Worm (Caenorhabditis elegans) whole organism, young adult: ENCODE data around the gene skat-1.

Source experiments
- B0035.1 ChIP-seq: sonication (generic microtip); optimal IDR thresholded peaks from 2 replicates; lab custom pipeline; 2016; ENCODE audit warnings: missing genetic modification characterization, mild to moderate bottlenecking, missing compliant biosample characterization, missing genotype, missing genetic modification reagents
- C17E4.6 ChIP-seq: fragments of 200-800 bp; sonication (Bioruptor generic); IDR thresholded peaks from 2 replicates; pipeline ENCODE4 v1.3.6; 2022; ENCODE audit warnings: missing genetic modification reagents, missing genetic modification characterization, missing compliant biosample characterization
- F10E7.11 ChIP-seq: sonication (generic microtip); optimal IDR thresholded peaks from 2 replicates; lab custom pipeline; 2017; ENCODE audit warnings: mild to moderate bottlenecking, missing genetic modification characterization, moderate library complexity, missing compliant biosample characterization
- F52B5.7 ChIP-seq: sonication (generic microtip); optimal IDR thresholded peaks from 2 replicates; lab custom pipeline; 2016; ENCODE audit warnings: mild to moderate bottlenecking, missing genetic modification characterization, missing compliant biosample characterization
- F57A8.1 ChIP-seq: fragments of 200-800 bp; sonication (Bioruptor generic); optimal IDR thresholded peaks from 2 replicates; lab custom pipeline; 2018; ENCODE audit warnings: mild to moderate bottlenecking, missing genetic modification characterization, moderate library complexity, missing compliant biosample characterization
- Y56A3A.18 ChIP-seq: fragments of 200-800 bp; sonication (Bioruptor generic); IDR thresholded peaks from 2 replicates; pipeline ENCODE4 v1.3.6; 2022; ENCODE audit warnings: missing genetic modification reagents, missing genetic modification characterization, missing compliant biosample characterization
- ZK185.1 ChIP-seq: sonication (generic microtip); optimal IDR thresholded peaks from 2 replicates; lab custom pipeline; 2016; ENCODE audit warnings: mild to moderate bottlenecking, missing genetic modification characterization, missing compliant biosample characterization; ENCODE audit not compliant: poor library complexity, severe bottlenecking
- atf-7 ChIP-seq: sonication (generic microtip); optimal IDR thresholded peaks from 2 replicates; lab custom pipeline; 2017; ENCODE audit warnings: mild to moderate bottlenecking, missing genetic modification characterization, missing compliant biosample characterization
- attf-3 ChIP-seq: fragments of 200-800 bp; sonication (Bioruptor generic); conservative IDR thresholded peaks from 2 replicates; pipeline ENCODE4 v1.3.6; 2022; ENCODE audit warnings: missing genetic modification reagents, missing genetic modification characterization, missing compliant biosample characterization
- attf-5 ChIP-seq: fragments of 200-800 bp; sonication (Bioruptor generic); optimal IDR thresholded peaks from 2 replicates; lab custom pipeline; 2018; ENCODE audit warnings: mild to moderate bottlenecking, missing genetic modification characterization, missing compliant biosample characterization
- bed-1 ChIP-seq: fragments of 200-800 bp; sonication (Bioruptor generic); IDR thresholded peaks from 2 replicates; pipeline ENCODE4 v1.3.6; 2022; ENCODE audit warnings: missing genetic modification reagents, missing genetic modification characterization, missing compliant biosample characterization
- ceh-27 ChIP-seq: fragments of 200-800 bp; sonication (Bioruptor generic); optimal IDR thresholded peaks from 2 replicates; lab custom pipeline; 2018; ENCODE audit warnings: mild to moderate bottlenecking, missing genetic modification characterization, moderate library complexity, missing compliant biosample characterization
- ceh-40 ChIP-seq: fragments of 200-800 bp; sonication (Bioruptor generic); IDR thresholded peaks from 2 replicates; pipeline ENCODE4 v1.3.6; 2022; ENCODE audit warnings: missing genetic modification characterization, missing compliant biosample characterization
- ceh-79 ChIP-seq: sonication (generic microtip); optimal IDR thresholded peaks from 2 replicates; lab custom pipeline; 2017; ENCODE audit warnings: mild to moderate bottlenecking, missing genetic modification characterization, missing compliant biosample characterization
- die-1 ChIP-seq: sonication (generic microtip); optimal IDR thresholded peaks from 2 replicates; lab custom pipeline; 2016; ENCODE audit warnings: missing genotype, mild to moderate bottlenecking, missing genetic modification characterization, missing compliant biosample characterization
- fkh-3 ChIP-seq: sonication (generic microtip); optimal IDR thresholded peaks from 2 replicates; lab custom pipeline; 2016; ENCODE audit warnings: mild to moderate bottlenecking, missing genetic modification characterization, missing compliant biosample characterization
- hlh-26 ChIP-seq: fragments of 200-800 bp; sonication (Bioruptor generic); conservative IDR thresholded peaks from 2 replicates; pipeline ENCODE4 v1.3.6; 2022; ENCODE audit warnings: missing genetic modification reagents, missing genetic modification characterization, missing compliant biosample characterization
- hmg-20 ChIP-seq: fragments of 200-800 bp; sonication (Bioruptor generic); IDR thresholded peaks from 2 replicates; pipeline ENCODE4 v1.3.6; 2022; ENCODE audit warnings: missing genetic modification reagents, missing genetic modification characterization, missing compliant biosample characterization
- hsf-1 ChIP-seq: fragments of 200-800 bp; sonication (Bioruptor generic); IDR thresholded peaks from 2 replicates; pipeline ENCODE4 v1.3.6; 2022; ENCODE audit warnings: missing genetic modification reagents, missing genetic modification characterization, missing compliant biosample characterization
- lag-1 ChIP-seq: fragments of 200-800 bp; sonication (Bioruptor generic); IDR thresholded peaks from 2 replicates; pipeline ENCODE4 v1.3.6; 2022; ENCODE audit warnings: missing genetic modification reagents, missing genetic modification characterization, missing compliant biosample characterization
- let-607 ChIP-seq, 2 experiments: fragments of 200-800 bp in 1 of 2; sonication (Bioruptor generic) in 1 of 2; sonication (generic microtip) in 1 of 2; optimal IDR thresholded peaks; 2 replicates each; lab custom pipeline; 2016 to 2018; ENCODE audit warnings: mild to moderate bottlenecking in 2 of 2, missing compliant biosample characterization in 2 of 2, missing genetic modification characterization in 2 of 2, moderate library complexity in 2 of 2, missing genotype in 1 of 2
- lsl-1 ChIP-seq: fragments of 200-800 bp; sonication (Bioruptor generic); optimal IDR thresholded peaks from 2 replicates; lab custom pipeline; 2018; ENCODE audit warnings: mild to moderate bottlenecking, missing genetic modification characterization, moderate library complexity, missing compliant biosample characterization
- madf-3 ChIP-seq: fragments of 200-800 bp; sonication (Bioruptor generic); IDR thresholded peaks from 2 replicates; pipeline ENCODE4 v1.3.6; 2022; ENCODE audit warnings: missing genetic modification reagents, missing genetic modification characterization, missing compliant biosample characterization
- madf-6 ChIP-seq: fragments of 200-800 bp; sonication (Bioruptor generic); IDR thresholded peaks from 2 replicates; pipeline ENCODE4 v1.3.6; 2022; ENCODE audit warnings: missing genetic modification reagents, missing genetic modification characterization, missing compliant biosample characterization
- mcd-1 ChIP-seq: fragments of 200-800 bp; sonication (Bioruptor generic); IDR thresholded peaks from 2 replicates; pipeline ENCODE4 v1.3.6; 2022; ENCODE audit warnings: missing genetic modification reagents, missing genetic modification characterization, missing compliant biosample characterization
- mel-28 ChIP-seq: sonication (generic microtip); optimal IDR thresholded peaks from 2 replicates; lab custom pipeline; 2016; ENCODE audit warnings: borderline replicate concordance, mild to moderate bottlenecking, missing genetic modification characterization, missing compliant biosample characterization
- mes-4 ChIP-seq: sonication (generic microtip); optimal IDR thresholded peaks from 2 replicates; lab custom pipeline; 2016; ENCODE audit warnings: missing genotype, missing genetic modification characterization, missing compliant biosample characterization
- nfya-1 ChIP-seq: sonication (generic microtip); optimal IDR thresholded peaks from 2 replicates; lab custom pipeline; 2017; ENCODE audit warnings: antibody characterized with exemption, missing compliant biosample characterization, missing genetic modification characterization, borderline replicate concordance; ENCODE audit not compliant: insufficient read depth
- nhr-179 ChIP-seq: sonication (generic microtip); optimal IDR thresholded peaks from 2 replicates; lab custom pipeline; 2016; ENCODE audit warnings: mild to moderate bottlenecking, missing genetic modification characterization, missing compliant biosample characterization
- nhr-80 ChIP-seq: sonication (generic microtip); optimal IDR thresholded peaks from 2 replicates; lab custom pipeline; 2016; ENCODE audit warnings: missing genetic modification characterization, missing compliant biosample characterization
- nhr-90 ChIP-seq: sonication (generic microtip); optimal IDR thresholded peaks from 2 replicates; lab custom pipeline; 2016; ENCODE audit warnings: missing genotype, mild to moderate bottlenecking, missing genetic modification characterization, missing compliant biosample characterization
- rec-8 ChIP-seq, 2 experiments: sonication (generic microtip); optimal IDR thresholded peaks; 2 replicates each; lab custom pipeline; 2016; ENCODE audit warnings: mild to moderate bottlenecking in 2 of 2, missing genetic modification characterization in 2 of 2, missing genetic modification reagents in 2 of 2, missing genotype in 2 of 2, missing biosample characterization in 1 of 2, missing compliant biosample characterization in 1 of 2, moderate library complexity in 1 of 2
- sdz-38 ChIP-seq: sonication (generic microtip); optimal IDR thresholded peaks from 2 replicates; lab custom pipeline; 2016; ENCODE audit warnings: missing genotype, missing genetic modification characterization, missing compliant biosample characterization
- snpc-4 ChIP-seq, 5 experiments: fragments of 150-350 bp in 1 of 5; sonication (generic microtip) in 4 of 5; optimal IDR thresholded peaks; 2 replicates each; lab custom pipeline; 2014 to 2018; ENCODE audit warnings: missing genetic modification characterization in 5 of 5, missing biosample characterization in 3 of 5, antibody characterized with exemption in 2 of 5, mild to moderate bottlenecking in 2 of 5, missing compliant biosample characterization in 2 of 5, missing genotype in 2 of 5, moderate library complexity in 2 of 5, missing genetic modification reagents in 1 of 5
- tbx-9 ChIP-seq: sonication (generic microtip); optimal IDR thresholded peaks from 2 replicates; lab custom pipeline; 2016; ENCODE audit warnings: borderline replicate concordance, missing genetic modification characterization, inconsistent platforms, missing compliant biosample characterization
- unc-62 ChIP-seq: fragments of 150-350 bp; optimal IDR thresholded peaks from 2 replicates; lab custom pipeline; 2014; ENCODE audit warnings: missing biosample characterization, missing genetic modification reagents, missing genetic modification characterization
- xnd-1 ChIP-seq: sonication (generic microtip); optimal IDR thresholded peaks from 2 replicates; lab custom pipeline; 2016; ENCODE audit warnings: missing genotype, missing genetic modification reagents, missing genetic modification characterization, missing compliant biosample characterization
- zfh-2 ChIP-seq: fragments of 200-800 bp; sonication (Bioruptor generic); conservative IDR thresholded peaks from 2 replicates; pipeline ENCODE4 v1.3.6; 2022; ENCODE audit warnings: missing genetic modification reagents, missing genetic modification characterization, missing compliant biosample characterization

Gene skat-1

DNA sequence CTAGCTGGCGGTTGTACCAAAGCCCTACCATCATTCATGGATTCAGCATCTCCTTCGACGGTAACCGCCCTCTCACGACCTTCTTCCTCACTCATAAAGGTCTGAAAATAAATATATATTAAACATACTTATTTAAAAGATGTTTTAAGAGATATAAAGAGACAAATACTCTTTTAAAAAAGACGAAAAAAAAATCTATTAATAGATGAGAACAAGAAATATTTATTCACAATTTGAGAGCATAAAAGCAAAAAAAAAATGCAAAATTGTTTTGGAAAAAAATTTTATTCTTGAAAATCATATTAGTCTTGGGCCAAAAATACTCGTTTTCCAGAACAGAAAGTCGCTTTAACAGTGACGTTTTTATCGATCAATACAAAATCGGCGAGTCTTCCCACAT lies at the start of gene skat-1:
Gene skat-1 (minus strand): TSS at position 101 of the 400 bp plus-strand sequence.
- no peak for TF ChIP-seq C17E4.6
- TF ChIP-seq, all 124 proteins: peak for 0

DNA sequence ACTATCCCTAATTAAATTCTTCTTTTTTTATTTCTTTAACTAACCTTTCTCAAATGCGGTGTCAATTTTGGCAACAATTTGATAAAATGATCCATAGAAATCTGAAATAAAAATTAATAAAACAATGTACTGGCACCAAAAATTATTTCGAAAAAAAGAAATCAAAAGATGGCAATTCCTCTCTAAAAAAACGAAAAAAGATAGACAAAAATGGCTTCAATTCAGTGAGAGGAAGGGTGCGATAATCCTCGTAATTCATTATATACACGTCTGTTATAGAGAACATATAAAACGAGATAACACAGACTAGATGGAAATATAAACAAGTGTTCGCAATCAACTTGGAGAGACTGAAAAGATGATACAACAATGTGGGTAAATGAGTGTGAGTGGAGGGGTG lies 49.3 kb upstream of the skat-1 start, which contains the start of gene R107.2:
Gene R107.2 (minus strand): TSS at position 101 of the 400 bp plus-strand sequence.
- TF ChIP-seq attf-5 (GFP tag; lab: Kevin White, UChicago): peak; percentile 8
- TF ChIP-seq snpc-4 (GFP tag; optimal IDR thresholded peaks at IDR 0.05; lab: Kevin White, UChicago): no peak
- TF ChIP-seq snpc-4 (tag; optimal IDR thresholded peaks at IDR 0.05; lab: Kevin White, UChicago): no peak
- no peak for TF ChIP-seq die-1 (tag; lab: Kevin White, UChicago)
- no peak for TF ChIP-seq ceh-27 (GFP tag; lab: Kevin White, UChicago)
- TF ChIP-seq hmg-20 (GFP tag; lab: Robert Waterston, UW): no peak
- TF ChIP-seq sdz-38 (tag; lab: Kevin White, UChicago): no peak
- TF ChIP-seq unc-62 (GFP tag; lab: Kevin White, UChicago): no peak
- TF ChIP-seq nhr-80 (tag; lab: Kevin White, UChicago): peak; percentile 29
- TF ChIP-seq, all 124 proteins: peak for 2

DNA sequence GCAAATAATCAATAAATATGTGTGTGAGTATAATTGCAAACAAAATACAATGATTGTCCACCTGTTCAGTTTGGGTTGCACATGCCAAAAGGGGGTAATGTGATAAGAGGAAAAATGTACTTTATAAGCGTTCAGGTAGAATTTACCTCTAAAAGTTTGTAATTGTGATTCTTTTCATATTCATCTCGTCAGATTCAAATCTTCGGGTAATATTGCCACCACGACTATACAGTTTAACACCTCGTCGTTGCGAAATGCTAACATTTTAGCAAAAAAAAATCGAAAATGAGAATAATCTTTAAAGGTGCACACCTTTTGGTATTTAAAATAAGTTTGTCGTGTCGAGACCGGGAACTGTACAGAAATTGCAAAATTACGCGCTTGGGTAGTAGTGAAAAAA lies 46.6 kb upstream of the skat-1 start, which contains the start of gene nac-2:
Gene nac-2 (minus strand): TSS at position 101 of the 400 bp plus-strand sequence.
- no peak for TF ChIP-seq B0035.1 (tag; lab: Kevin White, UChicago)
- TF ChIP-seq F52B5.7 (tag; lab: Kevin White, UChicago): no peak
- no peak for TF ChIP-seq attf-3 (GFP tag; lab: Robert Waterston, UW)
- TF ChIP-seq zfh-2 (GFP tag; lab: Robert Waterston, UW): no peak
- no peak for TF ChIP-seq lag-1 (GFP tag; lab: Robert Waterston, UW)
- no peak for TF ChIP-seq nhr-90 (tag; lab: Kevin White, UChicago)
- TF ChIP-seq unc-62 (GFP tag; lab: Kevin White, UChicago): no peak
- no peak for TF ChIP-seq fkh-3 (tag; lab: Kevin White, UChicago)
- TF ChIP-seq madf-6: no peak
- no peak for TF ChIP-seq nfya-1 (tag; lab: Kevin White, UChicago)
- no peak for TF ChIP-seq F10E7.11 (tag; lab: Kevin White, UChicago)
- TF ChIP-seq ZK185.1 (tag; lab: Kevin White, UChicago): no peak
- no peak for TF ChIP-seq hsf-1
- no peak for TF ChIP-seq atf-7 (tag; lab: Kevin White, UChicago)

DNA sequence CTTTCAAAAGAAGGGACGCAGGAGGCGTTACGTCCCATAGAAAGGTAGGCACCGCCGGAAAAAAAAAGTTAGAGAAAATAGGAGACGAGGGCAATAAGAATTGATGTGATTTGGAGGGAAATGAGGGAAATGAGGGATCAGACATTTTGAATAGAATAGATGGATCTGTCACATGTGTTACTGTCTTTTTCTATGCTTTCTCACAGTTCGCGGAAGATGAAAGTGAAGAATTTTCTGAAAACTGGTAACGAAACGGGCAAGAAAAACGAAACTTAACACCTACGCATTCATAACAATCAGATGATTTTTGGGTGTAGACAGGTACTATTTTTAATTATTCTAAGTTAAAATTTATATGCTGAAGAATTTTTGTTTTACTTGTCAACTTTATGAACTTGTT lies 41.1 kb upstream of the skat-1 start, which contains the start of gene R107.9:
Gene R107.9 (plus strand): TSS at position 301 of the 400 bp plus-strand sequence.
- TF ChIP-seq ceh-40 (GFP tag; lab: Robert Waterston, UW): no peak
- no peak for TF ChIP-seq mes-4 (tag; lab: Kevin White, UChicago)
- TF ChIP-seq nhr-179 (tag; lab: Kevin White, UChicago): no peak
- TF ChIP-seq mel-28 (tag; lab: Kevin White, UChicago): no peak
- no peak for TF ChIP-seq let-607 (tag; optimal IDR thresholded peaks at IDR 0.05; lab: Kevin White, UChicago)
- TF ChIP-seq C17E4.6: no peak
- TF ChIP-seq hlh-26 (GFP tag; lab: Robert Waterston, UW): no peak
- TF ChIP-seq F57A8.1 (GFP tag; lab: Kevin White, UChicago): no peak
- TF ChIP-seq lsl-1 (GFP tag; lab: Kevin White, UChicago): no peak
- TF ChIP-seq mcd-1 (GFP tag; lab: Robert Waterston, UW): no peak
- TF ChIP-seq madf-3 (GFP tag; lab: Robert Waterston, UW): no peak
- TF ChIP-seq Y56A3A.18 (GFP tag; lab: Robert Waterston, UW): no peak
- TF ChIP-seq xnd-1: no peak
- TF ChIP-seq tbx-9: no peak
- no peak for TF ChIP-seq bed-1
- TF ChIP-seq ceh-79 (tag; lab: Kevin White, UChicago): no peak
- TF ChIP-seq rec-8 (tag; optimal IDR thresholded peaks at IDR 0.05; lab: Kevin White, UChicago): no peak
